Fruit fly (Drosophila melanogaster) whole organism: Measurements from ENCODE around the gene Dscam2.

Source experiments
- CG8478 ChIP-seq: fragments of >200 bp; optimal IDR thresholded peaks from 2 replicates; lab custom pipeline; 2018; ENCODE audit warnings: inconsistent platforms
- Dll ChIP-seq: fragments of >200 bp; optimal IDR thresholded peaks from 2 replicates; lab custom pipeline; 2017
- EcR ChIP-seq, 2 experiments: fragments of >200 bp; optimal IDR thresholded peaks; 2 replicates each; lab custom pipeline; 2017; ENCODE audit warnings: missing biosample characterization in 2 of 2, missing genetic modification characterization in 2 of 2, missing genetic modification reagents in 2 of 2
- psq ChIP-seq: fragments of >200 bp; optimal IDR thresholded peaks from 2 replicates; lab custom pipeline; 2017

dm6 chr3L:7161310-7161709 is 28.4 kb downstream of the Dscam2 start:
- TF ChIP-seq CG8478 (lab: Kevin White, UChicago) (no peak), psq (lab: Kevin White, UChicago) (no peak), EcR (GFP tag; optimal IDR thresholded peaks at IDR 0.05; lab: Kevin White, UChicago) (no peak), Dll (no peak)
